Fruit fly (Drosophila melanogaster): ENCODE measurements around the gene Fum3.

The Fum3 gene

DNA sequence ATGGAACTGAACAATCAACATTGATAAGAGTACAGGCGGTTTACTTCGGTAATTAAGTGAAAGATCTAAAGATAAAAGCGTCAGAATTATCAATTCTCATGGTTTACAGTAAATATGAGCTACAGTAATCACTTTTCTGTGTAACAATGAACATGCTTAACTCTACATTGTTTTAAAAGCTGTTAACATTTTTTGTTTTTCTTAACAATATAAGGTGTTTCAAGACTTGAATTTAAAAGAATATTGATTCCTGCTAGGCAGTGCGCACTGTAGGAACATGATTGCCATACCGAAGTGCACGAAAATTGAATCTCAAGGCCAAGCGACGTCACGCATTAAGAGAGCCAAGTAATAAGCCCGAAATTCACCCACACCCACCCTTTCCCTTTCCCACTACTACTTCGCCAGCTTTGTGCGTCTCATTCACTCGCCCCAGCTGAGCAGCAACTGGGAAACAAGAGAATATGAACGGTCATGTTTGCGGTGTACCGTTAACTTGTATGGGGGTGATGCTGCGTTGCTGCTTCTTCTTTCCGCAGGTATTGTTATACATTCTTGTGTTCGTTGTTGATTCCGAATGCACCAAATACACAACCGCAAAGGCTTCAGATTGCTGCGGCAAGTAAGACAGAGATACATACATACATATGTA, 25.7 kb upstream of the Fum3 start (continued):
- peak; percentile 57 for TF ChIP-seq CG13624 (GFP tag; optimal IDR thresholded peaks at IDR 0.05)
- TF ChIP-seq CG14667 (GFP tag; IDR thresholded peaks at IDR 0.05), result no peak; the same call in 1 of the 2 replicates
- TF ChIP-seq CG12219 (GFP tag; optimal IDR thresholded peaks at IDR 0.05), result peak; percentile 21
- TF ChIP-seq CG18599 (GFP tag; optimal IDR thresholded peaks at IDR 0.05), result peak; percentile 72
- no peak for TF ChIP-seq CG4328 (GFP tag; optimal IDR thresholded peaks at IDR 0.05)
- TF ChIP-seq dpn (GFP tag; optimal IDR thresholded peaks at IDR 0.05), result peak; percentile 42 to 60
- TF ChIP-seq Dp (GFP tag; optimal IDR thresholded peaks at IDR 0.05), result no peak
- no peak for TF ChIP-seq CG18764 (GFP tag; optimal IDR thresholded peaks at IDR 0.05)
- peak; percentile 40 for TF ChIP-seq tio (GFP tag; optimal IDR thresholded peaks at IDR 0.05)
- TF ChIP-seq CG3726 (GFP tag; IDR thresholded peaks at IDR 0.05), result no peak
- TF ChIP-seq CG3838 (GFP tag; optimal IDR thresholded peaks at IDR 0.05), result no peak
- peak; percentile 43; the same call in 2 of the 3 replicates for TF ChIP-seq croc (GFP tag; conservative IDR thresholded peaks at IDR 0.05)
- TF ChIP-seq Stat92E (GFP tag; optimal IDR thresholded peaks at IDR 0.05), result peak in 1 of 3 experiments; percentile 27
- peak; percentile 56; the same call in 2 of the 3 replicates for TF ChIP-seq tgo (GFP tag; IDR thresholded peaks at IDR 0.05)
- TF ChIP-seq zfh1 (GFP tag; IDR thresholded peaks at IDR 0.05), result peak; percentile 67; the same call in 2 of the 3 replicates
- peak; percentile 57; the same call in 3 of the 4 replicates for TF ChIP-seq Gug (GFP tag; IDR thresholded peaks at IDR 0.05)
- TF ChIP-seq gro (GFP tag; optimal IDR thresholded peaks at IDR 0.05), result peak; percentile 77
- TF ChIP-seq sob (GFP tag; IDR thresholded peaks at IDR 0.05), result peak; percentile 80
- TF ChIP-seq disco-r (GFP tag; optimal IDR thresholded peaks at IDR 0.05), result no peak
- TF ChIP-seq fru (optimal IDR thresholded peaks at IDR 0.05), result no peak
- no peak for TF ChIP-seq CG14860 (GFP tag; IDR thresholded peaks at IDR 0.05; ENCODE audit: partially characterized antibody)
- TF ChIP-seq D19B (GFP tag; optimal IDR thresholded peaks at IDR 0.05), result peak; percentile 51
- 0 out of 2 replicates have a peak, but pooled peaks have one; percentile 33 for TF ChIP-seq CG5953 (GFP tag; IDR thresholded peaks at IDR 0.05)
- TF ChIP-seq toy (GFP tag; IDR thresholded peaks at IDR 0.05), result no peak
- TF ChIP-seq Sry-β (GFP tag; optimal IDR thresholded peaks at IDR 0.05), result no peak
- peak; percentile 35 for TF ChIP-seq emc (GFP tag; optimal IDR thresholded peaks at IDR 0.05)
- TF ChIP-seq CG30431 (GFP tag; optimal IDR thresholded peaks at IDR 0.05), result no peak
- peak; percentile 17 for TF ChIP-seq pnt (GFP tag; optimal IDR thresholded peaks at IDR 0.05)
- no peak for TF ChIP-seq ATbp (GFP tag; optimal IDR thresholded peaks at IDR 0.05)
- TF ChIP-seq zf30C (GFP tag; optimal IDR thresholded peaks at IDR 0.05), result no peak
- TF ChIP-seq CG2202 (tag; optimal IDR thresholded peaks at IDR 0.05), result no peak
- peak; percentile 31 for TF ChIP-seq jumu (GFP tag; optimal IDR thresholded peaks at IDR 0.05)
- no peak for TF ChIP-seq gcm2 (GFP tag; optimal IDR thresholded peaks at IDR 0.05)
- peak in 1 of 3 experiments; percentile 18 for TF ChIP-seq lola (GFP tag; optimal IDR thresholded peaks at IDR 0.05)
- peak; percentile 42; the same call in 1 of the 2 replicates for TF ChIP-seq onecut (GFP tag; IDR thresholded peaks at IDR 0.05)
- no peak for TF ChIP-seq MESR4 (GFP tag; optimal IDR thresholded peaks at IDR 0.05)
- no peak for TF ChIP-seq CG10321 (GFP tag; IDR thresholded peaks at IDR 0.05)
- TF ChIP-seq CG8478 (optimal IDR thresholded peaks at IDR 0.05), result no peak
- TF ChIP-seq Fer1 (GFP tag; optimal IDR thresholded peaks at IDR 0.05), result peak; percentile 62
- TF ChIP-seq nom (GFP tag; optimal IDR thresholded peaks at IDR 0.05), result peak; percentile 5
- no peak for TF ChIP-seq NFAT (GFP tag; IDR thresholded peaks at IDR 0.05)
- TF ChIP-seq Side (GFP tag; optimal IDR thresholded peaks at IDR 0.05), result peak; percentile 49
- TF ChIP-seq dmrt11E (tag; optimal IDR thresholded peaks at IDR 0.05), result peak; percentile 38
- TF ChIP-seq Hr3 (GFP tag; optimal IDR thresholded peaks at IDR 0.05), result peak; percentile 32
- peak; percentile 55 for TF ChIP-seq CG17829 (tag; optimal IDR thresholded peaks at IDR 0.05)
- TF ChIP-seq Rx (GFP tag; IDR thresholded peaks at IDR 0.05), result peak; percentile 44; the same call in 1 of the 2 replicates
- peak; percentile 37 for TF ChIP-seq sd (tag; optimal IDR thresholded peaks at IDR 0.05)
- no peak for TF ChIP-seq CTCF (GFP tag; optimal IDR thresholded peaks at IDR 0.05)
- peak; percentile 25 for TF ChIP-seq Deaf1 (tag; optimal IDR thresholded peaks at IDR 0.05)
- no peak for TF ChIP-seq inv (GFP tag; IDR thresholded peaks at IDR 0.05; ENCODE audit: partially characterized antibody)

All from whole organism, embryonic.